Worm (Caenorhabditis elegans): ENCODE data around the gene C44H9.5.

Gene C44H9.5

DNA sequence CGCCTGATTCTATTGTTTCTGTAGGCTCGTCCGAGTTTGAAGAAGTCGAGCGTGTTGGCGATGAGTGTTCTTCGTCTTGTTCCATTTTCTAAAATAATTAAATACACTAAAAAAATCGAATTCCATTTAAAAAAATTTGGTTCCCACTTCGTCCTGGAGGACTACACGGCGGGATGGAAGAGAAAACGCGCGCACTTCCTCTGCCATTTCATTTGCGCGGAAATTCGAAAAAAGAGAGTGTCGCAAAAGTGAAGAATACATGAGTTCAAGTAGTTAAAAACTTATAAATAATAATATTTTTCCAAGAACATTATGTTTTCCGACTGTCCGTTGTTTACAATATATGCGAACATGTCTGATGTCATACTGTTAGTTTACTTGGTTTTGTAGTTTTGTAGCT, 20.3 kb upstream of the C44H9.5 start, which contains the start of gene T07F10.3 (continued):
- peak; percentile 48; the same call in 1 of the 2 replicates for TF ChIP-seq ceh-91 (GFP tag; IDR thresholded peaks at IDR 0.05)
- TF ChIP-seq sea-2 (GFP tag; IDR thresholded peaks at IDR 0.05), result peak; percentile 76; the same call in 1 of the 2 replicates
- TF ChIP-seq madf-8 (GFP tag; conservative IDR thresholded peaks at IDR 0.05), result peak; percentile 58
- peak; percentile 55 for TF ChIP-seq akir-1 (GFP tag; optimal IDR thresholded peaks at IDR 0.05)
- no peak for TF ChIP-seq Y95B8A.8 (GFP tag; IDR thresholded peaks at IDR 0.05)
- peak; percentile 83 for TF ChIP-seq madf-6 (GFP tag; IDR thresholded peaks at IDR 0.05)
- no peak for TF ChIP-seq bed-1 (GFP tag; IDR thresholded peaks at IDR 0.05)
- TF ChIP-seq zfh-2 (GFP tag; conservative IDR thresholded peaks at IDR 0.05), result no peak
- TF ChIP-seq madf-3 (GFP tag; IDR thresholded peaks at IDR 0.05), result peak; percentile 90
- peak; percentile 75 for TF ChIP-seq ztf-25 (GFP tag; IDR thresholded peaks at IDR 0.05)
- TF ChIP-seq D2030.7 (GFP tag; IDR thresholded peaks at IDR 0.05), result peak; percentile 39; the same call in 1 of the 2 replicates
- no peak for TF ChIP-seq mes-4 (tag; optimal IDR thresholded peaks at IDR 0.05)
- peak; percentile 3 for TF ChIP-seq gei-17 (GFP tag; optimal IDR thresholded peaks at IDR 0.05)
- TF ChIP-seq rpc-1 (optimal IDR thresholded peaks at IDR 0.05), result no peak
- TF ChIP-seq rpc-1 (tag; optimal IDR thresholded peaks at IDR 0.05), result no peak
- peak; percentile 47 for TF ChIP-seq tlf-1 (GFP tag; optimal IDR thresholded peaks at IDR 0.05)
- no peak for TF ChIP-seq nhr-90 (tag; optimal IDR thresholded peaks at IDR 0.05)
- peak; percentile 55 for TF ChIP-seq lsl-1 (GFP tag; optimal IDR thresholded peaks at IDR 0.05)
- no peak for TF ChIP-seq hlh-26 (GFP tag; conservative IDR thresholded peaks at IDR 0.05)
- TF ChIP-seq pbrm-1 (GFP tag; IDR thresholded peaks at IDR 0.05), result peak; percentile 76
- no peak for TF ChIP-seq ama-1 (optimal IDR thresholded peaks at IDR 0.05)
- TF ChIP-seq ama-1 (GFP tag; optimal IDR thresholded peaks at IDR 0.05), result no peak
- no peak for TF ChIP-seq aptf-3 (GFP tag; IDR thresholded peaks at IDR 0.05)
- TF ChIP-seq die-1 (tag; optimal IDR thresholded peaks at IDR 0.05), result no peak
- peak; percentile 9 for TF ChIP-seq hlh-12 (tag; optimal IDR thresholded peaks at IDR 0.05)
- peak; percentile 84 for TF ChIP-seq lin-40 (tag; optimal IDR thresholded peaks at IDR 0.05)
- TF ChIP-seq Y53F4B.3 (GFP tag; IDR thresholded peaks at IDR 0.05), result no peak
- TF ChIP-seq F22D6.2 (tag; optimal IDR thresholded peaks at IDR 0.05), result peak; percentile 77
- TF ChIP-seq ztf-22 (GFP tag; optimal IDR thresholded peaks at IDR 0.05), result peak; percentile 63
- TF ChIP-seq mcd-1 (GFP tag; IDR thresholded peaks at IDR 0.05), result peak; percentile 88
- peak; percentile 76 to 85 for TF ChIP-seq rec-8 (tag; optimal IDR thresholded peaks at IDR 0.05)
- peak; percentile 35 for TF ChIP-seq hmg-1.2 (GFP tag; IDR thresholded peaks at IDR 0.05)
- TF ChIP-seq unc-62 (GFP tag; optimal IDR thresholded peaks at IDR 0.05), result no peak
- TF ChIP-seq F49E8.2 (tag; optimal IDR thresholded peaks at IDR 0.05; ENCODE audit: insufficient read depth), result no peak
- TF ChIP-seq rcor-1 (GFP tag; IDR thresholded peaks at IDR 0.05), result peak; percentile 79
- TF ChIP-seq ceh-58 (GFP tag; IDR thresholded peaks at IDR 0.05), result no peak
- no peak for TF ChIP-seq ets-4 (GFP tag; optimal IDR thresholded peaks at IDR 0.05)
- TF ChIP-seq Y67H2A.10 (GFP tag; conservative IDR thresholded peaks at IDR 0.05), result no peak
- peak; percentile 82 for TF ChIP-seq chd-7 (tag; optimal IDR thresholded peaks at IDR 0.05)
- TF ChIP-seq F39B2.1 (GFP tag; IDR thresholded peaks at IDR 0.05), result no peak
- TF ChIP-seq lin-54 (GFP tag; optimal IDR thresholded peaks at IDR 0.05), result peak; percentile 95
- peak; percentile 25; the same call in 1 of the 2 replicates for TF ChIP-seq egrh-3 (GFP tag; IDR thresholded peaks at IDR 0.05)
- no peak for TF ChIP-seq F55B11.4 (tag; optimal IDR thresholded peaks at IDR 0.05; ENCODE audit: borderline replicate concordance, insufficient read depth)
- TF ChIP-seq nfya-1 (tag; optimal IDR thresholded peaks at IDR 0.05; ENCODE audit: borderline replicate concordance, insufficient read depth), result no peak
- TF ChIP-seq K11D2.4 (GFP tag; IDR thresholded peaks at IDR 0.05), result peak; percentile 78
- peak; percentile 67 for TF ChIP-seq him-1 (tag; optimal IDR thresholded peaks at IDR 0.05)
- TF ChIP-seq dox-1 (GFP tag; IDR thresholded peaks at IDR 0.05), result peak; percentile 90
- TF ChIP-seq lsy-27 (tag; optimal IDR thresholded peaks at IDR 0.05; ENCODE audit: borderline replicate concordance, insufficient read depth), result no peak
- no peak for TF ChIP-seq nhr-27 (tag; optimal IDR thresholded peaks at IDR 0.05)

Data from whole organism, young adult.